Fruit fly (Drosophila melanogaster) S2 (cell line): ENCODE results near the gene Atg4a.

Experiments
- CG8478 ChIP-seq: fragments of >200 bp; optimal IDR thresholded peaks from 2 replicates; lab custom pipeline; 2018
- CTCF ChIP-seq, 2 experiments: fragments of >200 bp; optimal IDR thresholded peaks; 2 replicates each; lab custom pipeline; 2018

- TF ChIP-seq CG8478 (lab: Kevin White, UChicago): no peak
- no peak for TF ChIP-seq CTCF (optimal IDR thresholded peaks at IDR 0.05; lab: Kevin White, UChicago)
Observed at dm6 chr2L:1064544-1064943, 16.2 kb upstream of the Atg4a start.
